Worm (Caenorhabditis elegans) whole organism, L1 larva: ENCODE results near the gene algn-7.

Experiments used
- C04F5.9 ChIP-seq: sonication (generic microtip); optimal IDR thresholded peaks from 2 replicates; lab custom pipeline; 2016; ENCODE audit warnings: missing genetic modification characterization, missing compliant biosample characterization
- C16A3.4 ChIP-seq: fragments of 150-350 bp; optimal IDR thresholded peaks from 2 replicates; lab custom pipeline; 2014; ENCODE audit warnings: missing biosample characterization, missing genetic modification characterization
- F16B12.6 ChIP-seq: fragments of 150-350 bp; optimal IDR thresholded peaks from 2 replicates; lab custom pipeline; 2014; ENCODE audit warnings: missing biosample characterization, missing genetic modification characterization
- aly-2 ChIP-seq: fragments of 150-350 bp; optimal IDR thresholded peaks from 2 replicates; lab custom pipeline; 2014; ENCODE audit warnings: missing biosample characterization, missing genetic modification characterization
- ceh-82 ChIP-seq, 3 experiments: fragments of 150-350 bp in 1 of 3; sonication (generic microtip) in 2 of 3; optimal IDR thresholded peaks; 2 replicates each; lab custom pipeline; 2014 to 2017; ENCODE audit warnings: missing biosample characterization in 3 of 3, missing genetic modification characterization in 3 of 3
- ceh-88 ChIP-seq: fragments of 200-800 bp; sonication (Bioruptor generic); IDR thresholded peaks from 2 replicates; pipeline ENCODE4 v1.3.6; 2022; ENCODE audit warnings: missing genetic modification characterization, missing compliant biosample characterization
- ceh-90 ChIP-seq: sonication (generic microtip); optimal IDR thresholded peaks from 2 replicates; lab custom pipeline; 2016; ENCODE audit warnings: missing genetic modification characterization, missing compliant biosample characterization
- dpl-1 ChIP-seq, 3 experiments: fragments of 150-350 bp in 2 of 3; sonication (generic microtip) in 1 of 3; optimal IDR thresholded peaks; 2 replicates each; lab custom pipeline; 2014 to 2017; ENCODE audit warnings: missing biosample characterization in 3 of 3, missing genetic modification characterization in 3 of 3, missing genetic modification reagents in 3 of 3
- dsc-1 ChIP-seq: sonication (generic microtip); optimal IDR thresholded peaks from 2 replicates; lab custom pipeline; 2016; ENCODE audit warnings: mild to moderate bottlenecking, missing genetic modification characterization, missing compliant biosample characterization
- efl-1 ChIP-seq, 4 experiments: fragments of 150-350 bp; optimal IDR thresholded peaks in 3 of 4; peaks in 1 of 4; 1 replicate in 1 of 4; 2 replicates in 3 of 4; lab custom pipeline; 2014; ENCODE audit warnings: missing biosample characterization in 2 of 4, missing genetic modification characterization in 2 of 4, missing genetic modification reagents in 2 of 4
- egl-13 ChIP-seq: sonication (generic microtip); optimal IDR thresholded peaks from 2 replicates; lab custom pipeline; 2016; ENCODE audit warnings: missing genotype, missing genetic modification reagents, missing genetic modification characterization, missing compliant biosample characterization
- egl-27 ChIP-seq, 2 experiments: fragments of 150-350 bp in 1 of 2; sonication (generic microtip); optimal IDR thresholded peaks; 3 replicates each; lab custom pipeline; 2017 to 2018; ENCODE audit warnings: missing biosample characterization in 2 of 2, missing genetic modification characterization in 2 of 2, missing genetic modification reagents in 2 of 2
- elt-2 ChIP-seq: sonication (generic microtip); optimal IDR thresholded peaks from 2 replicates; lab custom pipeline; 2016; ENCODE audit warnings: missing genetic modification characterization, mild to moderate bottlenecking, inconsistent platforms, missing compliant biosample characterization, missing genetic modification reagents
- ets-5 ChIP-seq: fragments of 200-800 bp; sonication (Bioruptor generic); IDR thresholded peaks from 2 replicates; pipeline ENCODE4 v1.3.6; 2022; ENCODE audit warnings: missing genetic modification characterization, missing compliant biosample characterization
- fkh-10 ChIP-seq: sonication (generic microtip); optimal IDR thresholded peaks from 2 replicates; lab custom pipeline; 2017; ENCODE audit warnings: missing biosample characterization, missing genetic modification reagents, missing genetic modification characterization
- fkh-8 ChIP-seq: sonication (generic microtip); optimal IDR thresholded peaks from 2 replicates; lab custom pipeline; 2016; ENCODE audit warnings: mild to moderate bottlenecking, missing genetic modification characterization, missing compliant biosample characterization
- fos-1 ChIP-seq: fragments of 150-350 bp; optimal IDR thresholded peaks from 2 replicates; lab custom pipeline; 2014; ENCODE audit warnings: missing biosample characterization, missing genetic modification characterization
- hlh-17 ChIP-seq: fragments of 200-800 bp; sonication (Bioruptor generic); optimal IDR thresholded peaks from 2 replicates; lab custom pipeline; 2018; ENCODE audit warnings: missing genetic modification characterization, mild to moderate bottlenecking, missing compliant biosample characterization, moderate library complexity, borderline replicate concordance
- hpl-2 ChIP-seq: fragments of 150-350 bp; optimal IDR thresholded peaks from 2 replicates; lab custom pipeline; 2014; ENCODE audit warnings: missing biosample characterization, missing genetic modification reagents, missing genetic modification characterization
- isw-1 ChIP-seq: fragments of 200-800 bp; sonication (Bioruptor generic); IDR thresholded peaks from 2 replicates; pipeline ENCODE4 v1.3.6; 2022; ENCODE audit warnings: missing genetic modification characterization, missing compliant biosample characterization
- lin-13 ChIP-seq: fragments of 150-350 bp; optimal IDR thresholded peaks from 2 replicates; lab custom pipeline; 2014; ENCODE audit warnings: missing biosample characterization, missing genetic modification reagents, missing genetic modification characterization
- lin-14 ChIP-seq: fragments of 200-800 bp; sonication (Bioruptor generic); optimal IDR thresholded peaks from 2 replicates; lab custom pipeline; 2018; ENCODE audit warnings: mild to moderate bottlenecking, missing genetic modification characterization, moderate library complexity, missing compliant biosample characterization
- lin-35 ChIP-seq, 2 experiments: fragments of 150-350 bp; optimal IDR thresholded peaks; 2 replicates each; lab custom pipeline; 2014; ENCODE audit warnings: missing biosample characterization in 2 of 2, missing genetic modification characterization in 2 of 2, missing genetic modification reagents in 2 of 2
- lir-3 ChIP-seq: sonication (generic microtip); optimal IDR thresholded peaks from 2 replicates; lab custom pipeline; 2016; ENCODE audit warnings: mild to moderate bottlenecking, missing genetic modification characterization, moderate library complexity, missing compliant biosample characterization; ENCODE audit not compliant: poor library complexity
- lsy-2 ChIP-seq, 2 experiments: fragments of 150-350 bp; optimal IDR thresholded peaks; 2 replicates each; lab custom pipeline; 2014; ENCODE audit warnings: missing biosample characterization in 2 of 2, missing genetic modification characterization in 2 of 2
- mef-2 ChIP-seq: fragments of 150-350 bp; optimal IDR thresholded peaks from 2 replicates; lab custom pipeline; 2014; ENCODE audit warnings: missing biosample characterization, missing genetic modification characterization
- nhr-11 ChIP-seq: fragments of 150-350 bp; optimal IDR thresholded peaks from 2 replicates; lab custom pipeline; 2014; ENCODE audit warnings: missing biosample characterization, missing genetic modification characterization
- nhr-12 ChIP-seq: sonication (generic microtip); optimal IDR thresholded peaks from 2 replicates; lab custom pipeline; 2017; ENCODE audit warnings: missing biosample characterization, missing genetic modification characterization
- nhr-19 ChIP-seq: fragments of 200-800 bp; sonication (Bioruptor generic); conservative IDR thresholded peaks from 2 replicates; pipeline ENCODE4 v1.3.6; 2022; ENCODE audit warnings: missing genetic modification characterization, missing compliant biosample characterization
- nhr-20 ChIP-seq: sonication (generic microtip); optimal IDR thresholded peaks from 2 replicates; lab custom pipeline; 2016; ENCODE audit warnings: mild to moderate bottlenecking, missing genetic modification characterization, missing compliant biosample characterization
- nhr-28 ChIP-seq: fragments of 150-350 bp; optimal IDR thresholded peaks from 2 replicates; lab custom pipeline; 2014; ENCODE audit warnings: missing biosample characterization, missing genetic modification characterization
- nhr-71 ChIP-seq: sonication (generic microtip); optimal IDR thresholded peaks from 2 replicates; lab custom pipeline; 2016; ENCODE audit warnings: mild to moderate bottlenecking, missing genetic modification characterization, moderate library complexity, missing compliant biosample characterization
- nhr-77 ChIP-seq: fragments of 150-350 bp; optimal IDR thresholded peaks from 2 replicates; lab custom pipeline; 2014; ENCODE audit warnings: missing biosample characterization, missing genetic modification characterization
- nhr-84 ChIP-seq: sonication (generic microtip); optimal IDR thresholded peaks from 2 replicates; lab custom pipeline; 2017; ENCODE audit warnings: missing biosample characterization, missing genetic modification characterization
- nhr-90 ChIP-seq: sonication (generic microtip); optimal IDR thresholded peaks from 2 replicates; lab custom pipeline; 2016; ENCODE audit warnings: mild to moderate bottlenecking, missing genetic modification characterization, missing compliant biosample characterization; ENCODE audit not compliant: poor library complexity
- pqm-1 ChIP-seq: sonication (generic microtip); optimal IDR thresholded peaks from 3 replicates; lab custom pipeline; 2017; ENCODE audit warnings: missing biosample characterization, missing genetic modification characterization
- rnt-1 ChIP-seq: sonication (generic microtip); optimal IDR thresholded peaks from 2 replicates; lab custom pipeline; 2016; ENCODE audit warnings: mild to moderate bottlenecking, missing genetic modification characterization, moderate library complexity, missing compliant biosample characterization
- snpc-4 ChIP-seq: fragments of 150-350 bp; optimal IDR thresholded peaks from 2 replicates; lab custom pipeline; 2014; ENCODE audit warnings: missing biosample characterization, missing genetic modification characterization
- snu-23 ChIP-seq: sonication (generic microtip); optimal IDR thresholded peaks from 2 replicates; lab custom pipeline; 2016; ENCODE audit warnings: missing genetic modification characterization, missing compliant biosample characterization
- sox-4 ChIP-seq: sonication (generic microtip); optimal IDR thresholded peaks from 2 replicates; lab custom pipeline; 2016; ENCODE audit warnings: missing genetic modification characterization, missing compliant biosample characterization
- sup-37 ChIP-seq: fragments of 200-800 bp; sonication (Bioruptor generic); optimal IDR thresholded peaks from 2 replicates; lab custom pipeline; 2018; ENCODE audit warnings: mild to moderate bottlenecking, missing genetic modification characterization, missing compliant biosample characterization
- swsn-7 ChIP-seq: sonication (generic microtip); optimal IDR thresholded peaks from 2 replicates; lab custom pipeline; 2016; ENCODE audit warnings: missing genetic modification characterization, missing compliant biosample characterization
- tbx-2 ChIP-seq: sonication (generic microtip); optimal IDR thresholded peaks from 2 replicates; lab custom pipeline; 2016; ENCODE audit warnings: missing genetic modification characterization, missing compliant biosample characterization
- unc-130 ChIP-seq: fragments of 150-350 bp; optimal IDR thresholded peaks from 2 replicates; lab custom pipeline; 2017; ENCODE audit warnings: missing biosample characterization, missing genetic modification characterization, inconsistent platforms
- unc-62 ChIP-seq: fragments of 150-350 bp; optimal IDR thresholded peaks from 2 replicates; lab custom pipeline; 2014; ENCODE audit warnings: missing biosample characterization, missing genetic modification reagents, missing genetic modification characterization
- vab-15 ChIP-seq: sonication (generic microtip); optimal IDR thresholded peaks from 2 replicates; lab custom pipeline; 2017; ENCODE audit warnings: missing genotype, mild to moderate bottlenecking, missing genetic modification characterization, missing compliant biosample characterization
- xbp-1 ChIP-seq: sonication (generic microtip); optimal IDR thresholded peaks from 2 replicates; lab custom pipeline; 2016; ENCODE audit warnings: missing genetic modification characterization, missing compliant biosample characterization

The algn-7 gene

ce11 chrV:19901826-19902225, 32.3 kb downstream of the algn-7 start:
- TF ChIP-seq lin-13 (GFP tag; lab: Kevin White, UChicago) (no peak), swsn-7 (tag; lab: Kevin White, UChicago) (no peak), xbp-1 (tag; lab: Kevin White, UChicago) (no peak), efl-1 (optimal IDR thresholded peaks at IDR 0.05; lab: Kevin White, UChicago) (no peak), efl-1 (GFP tag; optimal IDR thresholded peaks at IDR 0.05 in 1 of 2; lab: Kevin White, UChicago) (no peak), pqm-1 (tag; lab: Kevin White, UChicago) (no peak), nhr-90 (tag; lab: Kevin White, UChicago) (no peak), sup-37 (no peak), nhr-71 (no peak)

- TF ChIP-seq egl-13 (tag; lab: Kevin White, UChicago) = no peak
- no peak for TF ChIP-seq sox-4 (tag; lab: Kevin White, UChicago)
- TF ChIP-seq nhr-28 (tag; lab: Kevin White, UChicago) = no peak
- no peak for TF ChIP-seq isw-1 (GFP tag; lab: Robert Waterston, UW)
- no peak for TF ChIP-seq nhr-12
- no peak for TF ChIP-seq nhr-84
- TF ChIP-seq nhr-77 (tag; lab: Kevin White, UChicago) = no peak
- no peak for TF ChIP-seq C16A3.4 (tag; lab: Kevin White, UChicago)
- TF ChIP-seq lin-13 (GFP tag; lab: Kevin White, UChicago) = no peak
- no peak for TF ChIP-seq egl-27 (tag; optimal IDR thresholded peaks at IDR 0.05; lab: Kevin White, UChicago)
Measured at ce11 chrV:19899167-19899566, 35.0 kb downstream of the algn-7 start, which contains the start of gene Y116F11B.14. TSS of gene Y116F11B.14 (plus strand) at chrV:19899467.

- TF ChIP-seq lir-3 = no peak
- TF ChIP-seq vab-15 (tag; lab: Kevin White, UChicago) = no peak
- TF ChIP-seq elt-2 = no peak
- no peak for TF ChIP-seq hlh-17 (GFP tag; lab: Kevin White, UChicago)
Measured at ce11 chrV:19897982-19898381, 36.1 kb downstream of the algn-7 start.

- TF ChIP-seq lin-13 (GFP tag; lab: Kevin White, UChicago) (peak; percentile 53), ceh-82 (tag; optimal IDR thresholded peaks at IDR 0.05; lab: Kevin White, UChicago) (peak in 2 of 3 experiments; percentile 24 to 43), fkh-8 (tag; lab: Kevin White, UChicago) (no peak), unc-62 (GFP tag; lab: Kevin White, UChicago) (no peak), lsy-2 (tag; optimal IDR thresholded peaks at IDR 0.05; lab: Kevin White, UChicago) (peak; percentile 69 to 75), hpl-2 (no peak), ets-5 (GFP tag; lab: Robert Waterston, UW) (no peak), F16B12.6 (peak; percentile 24), aly-2 (tag; lab: Kevin White, UChicago) (no peak), ceh-90 (tag; lab: Kevin White, UChicago) (no peak), nhr-71 (peak; percentile 85), nhr-11 (tag; lab: Kevin White, UChicago) (peak; percentile 29), egl-27 (tag; optimal IDR thresholded peaks at IDR 0.05; lab: Kevin White, UChicago) (peak in 1 of 2 experiments; percentile 29), snu-23 (GFP tag; lab: Kevin White, UChicago) (peak; percentile 65), snpc-4 (peak; percentile 53), C16A3.4 (tag; lab: Kevin White, UChicago) (no peak), dpl-1 (GFP tag; optimal IDR thresholded peaks at IDR 0.05; lab: Kevin White, UChicago) (peak in 1 of 3 experiments; percentile 33), tbx-2 (tag; lab: Kevin White, UChicago) (peak; percentile 29), ceh-88 (GFP tag; lab: Robert Waterston, UW) (no peak), vab-15 (tag; lab: Kevin White, UChicago) (no peak), lin-14 (peak; percentile 92), lin-35 (GFP tag; optimal IDR thresholded peaks at IDR 0.05; lab: Kevin White, UChicago) (peak; percentile 13 to 30), elt-2 (no peak), dsc-1 (tag; lab: Kevin White, UChicago) (peak; percentile 81), mef-2 (no peak), fkh-10 (peak; percentile 25), unc-130 (tag; lab: Kevin White, UChicago) (no peak), rnt-1 (tag; lab: Kevin White, UChicago) (peak; percentile 86), C04F5.9 (tag; lab: Kevin White, UChicago) (no peak), fos-1 (peak; percentile 49), nhr-19 (GFP tag; lab: Robert Waterston, UW) (peak; percentile 50), swsn-7 (tag; lab: Kevin White, UChicago) (peak; percentile 50), nhr-20 (tag; lab: Kevin White, UChicago) (peak; percentile 20)
Measured at ce11 chrV:19897557-19897956, 36.6 kb downstream of the algn-7 start.
